Fruit fly (Drosophila melanogaster) S2 (cell line): ENCODE measurements around the gene Evi5.

ENCODE experiments used
- CG8478 ChIP-seq: fragments of >200 bp; optimal IDR thresholded peaks from 2 replicates; lab custom pipeline; 2018
- CTCF ChIP-seq, 2 experiments: fragments of >200 bp; optimal IDR thresholded peaks; 2 replicates each; lab custom pipeline; 2018

- TF ChIP-seq CG8478: no peak
- no peak for TF ChIP-seq CTCF (optimal IDR thresholded peaks at IDR 0.05; lab: Kevin White, UChicago)
These were observed 41.1 kb downstream of the Evi5 start, which contains the start of gene Gr10b for dm6 chrX:11413090-11413489.
